Fruit fly (Drosophila melanogaster): Measurements from ENCODE around the gene Mdr65.

Mdr65 gene

dm6 chr3L:6266321-6266720 lies 20.8 kb upstream of the Mdr65 start:
- TF ChIP-seq CG5204 (GFP tag; optimal IDR thresholded peaks at IDR 0.05) (no peak), tj (GFP tag; optimal IDR thresholded peaks at IDR 0.05) (no peak), cic (GFP tag; optimal IDR thresholded peaks at IDR 0.05) (no peak)

DNA sequence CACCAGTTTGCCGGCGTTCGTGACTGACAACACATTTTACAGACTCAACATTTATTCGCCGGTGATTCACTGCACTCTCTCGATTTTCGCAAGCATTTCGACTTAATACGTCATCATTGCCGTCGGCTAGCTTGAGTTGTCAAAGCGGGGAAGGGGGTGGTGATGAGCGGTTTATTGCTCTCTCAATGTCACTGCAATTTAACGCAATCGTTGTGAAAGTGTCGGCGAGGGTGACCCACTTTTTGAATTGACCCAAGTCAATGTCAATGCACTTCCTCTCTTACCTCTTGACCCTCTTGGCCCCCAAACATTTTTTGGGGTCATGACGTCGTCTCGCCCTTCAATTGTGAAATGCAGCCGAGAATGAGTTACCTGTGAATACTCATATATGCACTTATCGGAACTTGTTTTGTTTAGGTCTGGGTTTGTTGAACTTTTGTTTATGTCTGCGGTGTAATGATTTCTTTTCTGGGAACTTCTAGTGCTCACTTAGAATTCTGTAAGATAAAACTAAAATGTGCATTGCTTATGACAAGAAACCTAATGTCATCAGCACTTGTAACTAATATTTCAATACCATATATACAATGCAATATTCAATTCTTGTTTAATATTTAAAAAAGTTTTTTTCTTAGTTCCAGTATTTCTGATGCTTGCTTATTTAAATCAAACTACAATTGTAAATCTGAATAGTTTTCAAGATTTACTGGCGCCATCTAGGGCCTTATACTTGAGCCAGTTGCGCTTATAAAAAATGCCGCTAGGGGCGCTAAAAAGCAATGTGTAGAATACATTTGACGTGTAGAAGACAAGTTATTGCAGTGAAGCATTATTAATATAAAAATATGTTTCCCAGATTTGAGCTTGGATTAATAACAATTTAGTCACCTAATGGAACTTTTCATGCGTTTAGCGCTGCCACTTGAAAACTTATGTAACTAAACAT lies 18.6 kb upstream of the Mdr65 start:
- no peak for TF ChIP-seq CG33017 (tag; optimal IDR thresholded peaks at IDR 0.05)
- TF ChIP-seq bab1 (GFP tag; optimal IDR thresholded peaks at IDR 0.05) = no peak
- peak; percentile 29 for TF ChIP-seq CG5204 (GFP tag; optimal IDR thresholded peaks at IDR 0.05)
- no peak for TF ChIP-seq CG11617 (GFP tag; optimal IDR thresholded peaks at IDR 0.05)
- TF ChIP-seq kay (GFP tag; ENCODE audit: borderline replicate concordance) = peak; percentile 87
- TF ChIP-seq ovo (GFP tag; optimal IDR thresholded peaks at IDR 0.05) = no peak
- TF ChIP-seq CG12768 (GFP tag; optimal IDR thresholded peaks at IDR 0.05) = no peak
- no peak for TF ChIP-seq CG7045 (GFP tag; optimal IDR thresholded peaks at IDR 0.05)
- TF ChIP-seq cnc (optimal IDR thresholded peaks at IDR 0.05) = no peak
- TF ChIP-seq Hr96 (GFP tag; optimal IDR thresholded peaks at IDR 0.05) = peak; percentile 5
- peak; percentile 32 for TF ChIP-seq tj (GFP tag; optimal IDR thresholded peaks at IDR 0.05)
- TF ChIP-seq CG7101 (tag; optimal IDR thresholded peaks at IDR 0.05) = no peak
- TF ChIP-seq Mnt (GFP tag; optimal IDR thresholded peaks at IDR 0.05) = no peak
- TF ChIP-seq Clk (GFP tag; optimal IDR thresholded peaks at IDR 0.05) = no peak
- no peak for TF ChIP-seq cic (GFP tag; optimal IDR thresholded peaks at IDR 0.05)
- no peak for TF ChIP-seq CG14711 (tag; optimal IDR thresholded peaks at IDR 0.05)
- peak; percentile 39 for TF ChIP-seq toe (GFP tag; optimal IDR thresholded peaks at IDR 0.05)
- TF ChIP-seq pad (GFP tag; optimal IDR thresholded peaks at IDR 0.05) = no peak
- no peak for TF ChIP-seq Crg-1 (GFP tag; optimal IDR thresholded peaks at IDR 0.05)
- TF ChIP-seq CG1620 (GFP tag; optimal IDR thresholded peaks at IDR 0.05) = peak; percentile 47

dm6 chr3L:6263470-6263869 lies 17.9 kb upstream of the Mdr65 start:
- TF ChIP-seq bab1 (GFP tag; optimal IDR thresholded peaks at IDR 0.05) (no peak), Clk (GFP tag; optimal IDR thresholded peaks at IDR 0.05) (no peak), ovo (GFP tag; optimal IDR thresholded peaks at IDR 0.05) (no peak), CG7045 (GFP tag; optimal IDR thresholded peaks at IDR 0.05) (no peak), cic (GFP tag; optimal IDR thresholded peaks at IDR 0.05) (no peak), tj (GFP tag; optimal IDR thresholded peaks at IDR 0.05) (no peak), CG33017 (tag; optimal IDR thresholded peaks at IDR 0.05) (no peak), pad (GFP tag; optimal IDR thresholded peaks at IDR 0.05) (no peak), cnc (optimal IDR thresholded peaks at IDR 0.05) (no peak)

- peak; percentile 49 for TF ChIP-seq Crg-1 (GFP tag; optimal IDR thresholded peaks at IDR 0.05)
- TF ChIP-seq kay (GFP tag; ENCODE audit: borderline replicate concordance) = no peak
- peak; percentile 78 for TF ChIP-seq CG12768 (GFP tag; optimal IDR thresholded peaks at IDR 0.05)
- TF ChIP-seq CG7101 (tag; optimal IDR thresholded peaks at IDR 0.05) = peak; percentile 88
- TF ChIP-seq CG5204 (GFP tag; optimal IDR thresholded peaks at IDR 0.05) = peak; percentile 78
- peak; percentile 61 for TF ChIP-seq tj (GFP tag; optimal IDR thresholded peaks at IDR 0.05)
- TF ChIP-seq bab1 (GFP tag; optimal IDR thresholded peaks at IDR 0.05) = peak; percentile 71
- peak; percentile 84 for TF ChIP-seq CG7045 (GFP tag; optimal IDR thresholded peaks at IDR 0.05)
- peak; percentile 91 for TF ChIP-seq CG33017 (tag; optimal IDR thresholded peaks at IDR 0.05)
- peak; percentile 40 for TF ChIP-seq Hr96 (GFP tag; optimal IDR thresholded peaks at IDR 0.05)
- TF ChIP-seq Clk (GFP tag; optimal IDR thresholded peaks at IDR 0.05) = peak; percentile 51
- peak; percentile 45 for TF ChIP-seq pad (GFP tag; optimal IDR thresholded peaks at IDR 0.05)
- TF ChIP-seq cic (GFP tag; optimal IDR thresholded peaks at IDR 0.05) = peak; percentile 10
- no peak for TF ChIP-seq CG1620 (GFP tag; optimal IDR thresholded peaks at IDR 0.05)
- TF ChIP-seq ovo (GFP tag; optimal IDR thresholded peaks at IDR 0.05) = peak; percentile 10
- peak; percentile 41 for TF ChIP-seq Mnt (GFP tag; optimal IDR thresholded peaks at IDR 0.05)
- TF ChIP-seq toe (GFP tag; optimal IDR thresholded peaks at IDR 0.05) = peak; percentile 58
- TF ChIP-seq CG11617 (GFP tag; optimal IDR thresholded peaks at IDR 0.05) = peak; percentile 90
- peak; percentile 79 for TF ChIP-seq CG14711 (tag; optimal IDR thresholded peaks at IDR 0.05)
- TF ChIP-seq cnc (optimal IDR thresholded peaks at IDR 0.05) = no peak
These were observed 17.3 kb upstream of the Mdr65 start, which contains the start of gene Ldh for dm6 chr3L:6262644-6263404. Gene Ldh, minus strand, starts transcription at chr3L:6262694.

dm6 chr3L:6262076-6262504 lies 16.5 kb upstream of the Mdr65 start:
- TF ChIP-seq toe (GFP tag; optimal IDR thresholded peaks at IDR 0.05) = no peak
- TF ChIP-seq CG12768 (GFP tag; optimal IDR thresholded peaks at IDR 0.05) = no peak
- TF ChIP-seq CG1620 (GFP tag; optimal IDR thresholded peaks at IDR 0.05) = no peak
- no peak for TF ChIP-seq Crg-1 (GFP tag; optimal IDR thresholded peaks at IDR 0.05)
- no peak for TF ChIP-seq CG5204 (GFP tag; optimal IDR thresholded peaks at IDR 0.05)
- TF ChIP-seq cic (GFP tag; optimal IDR thresholded peaks at IDR 0.05) = no peak
- TF ChIP-seq CG7045 (GFP tag; optimal IDR thresholded peaks at IDR 0.05) = no peak
- TF ChIP-seq Hr96 (GFP tag; optimal IDR thresholded peaks at IDR 0.05) = no peak
- no peak for TF ChIP-seq cnc (optimal IDR thresholded peaks at IDR 0.05)

dm6 chr3L:6261230-6261629 lies 15.7 kb upstream of the Mdr65 start:
- TF ChIP-seq bab1 (GFP tag; optimal IDR thresholded peaks at IDR 0.05) = no peak
- TF ChIP-seq cic (GFP tag; optimal IDR thresholded peaks at IDR 0.05) = peak; percentile 19
- no peak for TF ChIP-seq CG7045 (GFP tag; optimal IDR thresholded peaks at IDR 0.05)
- peak; percentile 48 for TF ChIP-seq kay (GFP tag; ENCODE audit: borderline replicate concordance)
- no peak for TF ChIP-seq CG11617 (GFP tag; optimal IDR thresholded peaks at IDR 0.05)
